Worm (Caenorhabditis elegans): ENCODE measurements around the gene lips-7.
"Not testable (repeated sequence)": the region's sequence is repeated elsewhere in the genome, so short reads cannot be mapped to it uniquely, and the experiment has no call there.

The lips-7 gene

DNA sequence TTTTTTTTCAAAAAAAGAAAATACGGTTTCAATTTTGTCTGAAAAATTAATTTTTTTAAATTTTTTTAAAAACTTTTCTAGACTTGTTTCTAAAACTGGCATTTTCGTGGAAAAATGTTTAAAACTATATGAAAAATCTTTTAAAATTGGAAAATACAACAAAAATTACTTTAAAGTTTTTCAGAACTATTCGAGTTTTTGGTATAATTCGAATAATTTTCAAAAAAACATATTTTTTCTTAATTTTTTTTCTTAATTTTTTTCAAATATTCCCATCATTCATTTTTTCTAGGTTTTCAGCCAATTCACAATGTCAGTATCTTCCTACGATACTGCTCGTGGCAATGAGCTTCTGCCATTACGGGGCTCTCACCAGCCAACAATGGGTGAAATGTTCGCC is 29.4 kb upstream of the lips-7 start, which contains the start of gene slc-36.2:
Gene slc-36.2 (plus strand): TSS at position 301 of the 400 bp plus-strand sequence.
- TF ChIP-seq flt-1 (GFP tag; IDR thresholded peaks at IDR 0.05) (no peak), tbx-37 (GFP tag; conservative IDR thresholded peaks at IDR 0.05) (no peak), tbx-11 (GFP tag; IDR thresholded peaks at IDR 0.05) (no peak), hmbx-1 (tag; optimal IDR thresholded peaks at IDR 0.05) (no peak), F13C5.2 (tag; optimal IDR thresholded peaks at IDR 0.05) (no peak), ama-1 (optimal IDR thresholded peaks at IDR 0.05) (no peak), hmg-4 (GFP tag; optimal IDR thresholded peaks at IDR 0.05) (no peak), B0310.2 (tag; optimal IDR thresholded peaks at IDR 0.05) (no peak), ets-7 (tag; optimal IDR thresholded peaks at IDR 0.05) (no peak), ceh-13 (GFP tag; optimal IDR thresholded peaks at IDR 0.05) (no peak), scrt-1 (GFP tag; IDR thresholded peaks at IDR 0.05) (no peak), aly-1 (tag; optimal IDR thresholded peaks at IDR 0.05) (no peak)

DNA sequence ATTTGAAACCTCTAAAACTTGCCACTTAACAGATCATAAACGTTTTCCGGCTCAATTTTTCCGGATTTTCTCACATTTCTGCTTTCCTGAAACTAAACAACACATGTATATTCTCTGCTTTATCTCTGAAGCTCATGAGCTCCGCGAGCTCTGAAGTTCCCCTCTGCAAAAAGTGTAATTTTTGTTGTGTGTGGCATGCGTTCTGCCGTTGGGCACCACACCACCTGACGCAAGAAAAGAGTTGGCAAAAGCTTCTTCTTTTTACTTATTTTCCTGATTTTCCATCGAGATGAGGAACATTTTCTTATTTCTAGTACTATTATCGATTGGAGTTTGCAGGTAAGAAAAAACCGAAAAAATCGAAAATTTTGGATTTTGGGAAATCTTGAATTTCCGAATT is 25.3 kb upstream of the lips-7 start, which contains the start of gene lgc-34:
Gene lgc-34 (plus strand): TSS at position 200 of the 400 bp plus-strand sequence.
- TF ChIP-seq ceh-13 (GFP tag; optimal IDR thresholded peaks at IDR 0.05) = no peak

DNA sequence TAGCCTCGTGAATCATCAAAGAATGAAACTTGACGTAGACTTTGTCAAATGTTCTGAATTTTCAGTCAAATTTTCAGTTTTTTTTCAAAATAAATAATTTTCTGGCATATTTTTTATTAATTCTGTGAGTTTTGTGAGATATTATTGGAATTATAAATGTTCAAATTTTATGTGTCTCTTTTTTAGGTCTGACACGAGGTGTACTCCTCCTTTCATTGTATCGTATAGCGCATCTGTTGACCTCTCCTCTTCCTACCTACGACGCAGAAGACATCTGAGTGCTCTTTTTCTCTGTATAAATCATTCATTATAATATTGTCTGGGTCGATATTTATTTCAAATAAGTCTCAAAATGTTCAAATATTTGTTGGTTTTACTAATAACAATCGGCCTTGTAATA is 16.4 kb upstream of the lips-7 start, which contains the start of gene T27A1.3:
Gene T27A1.3 (plus strand): TSS at position 301 of the 400 bp plus-strand sequence.
- not testable (repeated sequence) for TF ChIP-seq tbx-37 (GFP tag; conservative IDR thresholded peaks at IDR 0.05); hmg-4 (GFP tag; optimal IDR thresholded peaks at IDR 0.05); hmbx-1 (tag; optimal IDR thresholded peaks at IDR 0.05)

DNA sequence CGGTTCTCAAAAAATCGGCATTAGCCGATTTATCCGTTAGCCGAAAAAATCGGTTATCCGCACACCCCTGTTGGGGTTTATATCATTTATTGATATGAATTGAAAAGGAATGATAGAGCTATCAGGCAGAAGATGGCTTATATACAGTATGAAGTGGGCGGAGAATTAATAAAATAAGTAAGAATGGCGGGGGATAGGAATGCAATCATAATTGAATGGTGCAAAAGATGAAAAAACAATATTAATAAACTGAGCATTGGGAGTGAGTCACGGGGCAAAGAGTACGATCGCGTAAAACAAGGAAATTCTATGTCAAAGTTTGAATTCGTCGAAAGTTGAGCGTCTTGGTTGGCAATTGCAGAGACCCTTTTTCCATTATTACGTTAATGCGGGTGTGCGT is 14.9 kb upstream of the lips-7 start, which contains the start of gene T27A1.2:
Gene T27A1.2 (minus strand): TSS at position 101 of the 400 bp plus-strand sequence.
- TF ChIP-seq ceh-36 (tag; optimal IDR thresholded peaks at IDR 0.05) = no peak
- TF ChIP-seq hmg-4 (GFP tag; optimal IDR thresholded peaks at IDR 0.05) = no peak
- no peak for TF ChIP-seq hmbx-1 (tag; optimal IDR thresholded peaks at IDR 0.05)
- no peak for TF ChIP-seq hnd-1 (tag; optimal IDR thresholded peaks at IDR 0.05)
- TF ChIP-seq sea-1 (GFP tag; conservative IDR thresholded peaks at IDR 0.05) = no peak
- TF ChIP-seq tbx-37 (GFP tag; conservative IDR thresholded peaks at IDR 0.05) = no peak
- no peak for TF ChIP-seq tbx-11 (GFP tag; IDR thresholded peaks at IDR 0.05)
- TF ChIP-seq B0310.2 (tag; optimal IDR thresholded peaks at IDR 0.05) = no peak
- no peak for TF ChIP-seq scrt-1 (GFP tag; IDR thresholded peaks at IDR 0.05)
- TF ChIP-seq ets-7 (tag; optimal IDR thresholded peaks at IDR 0.05) = no peak
- no peak for TF ChIP-seq ama-1 (optimal IDR thresholded peaks at IDR 0.05)
- TF ChIP-seq aly-1 (tag; optimal IDR thresholded peaks at IDR 0.05) = no peak
- no peak for TF ChIP-seq ceh-13 (GFP tag; optimal IDR thresholded peaks at IDR 0.05)
- no peak for TF ChIP-seq pes-1 (GFP tag; IDR thresholded peaks at IDR 0.05)
- no peak for TF ChIP-seq tra-4 (tag; optimal IDR thresholded peaks at IDR 0.05)
- TF ChIP-seq flt-1 (GFP tag; IDR thresholded peaks at IDR 0.05) = no peak
- no peak for TF ChIP-seq F13C5.2 (tag; optimal IDR thresholded peaks at IDR 0.05)

DNA sequence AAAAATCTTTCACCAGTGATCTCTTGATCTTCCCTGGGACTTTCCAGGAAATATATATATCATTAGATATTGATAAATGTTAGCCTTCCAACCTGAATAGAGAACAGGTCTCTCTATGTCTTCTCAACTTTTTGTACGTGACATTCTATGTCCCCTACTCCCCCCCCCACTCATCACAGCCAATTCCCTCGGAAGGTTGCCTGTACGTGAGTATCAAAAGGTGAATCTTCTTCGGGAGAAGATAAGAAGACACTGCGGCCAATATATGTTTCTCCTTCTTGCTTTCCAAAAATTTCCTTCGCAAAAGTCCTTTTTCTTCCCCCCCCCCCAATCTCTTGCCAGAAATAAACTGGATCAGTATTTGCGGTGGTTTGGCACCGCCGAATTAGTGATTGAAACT is 9.2 kb upstream of the lips-7 start:
- no peak for TF ChIP-seq scrt-1 (GFP tag; IDR thresholded peaks at IDR 0.05)

DNA sequence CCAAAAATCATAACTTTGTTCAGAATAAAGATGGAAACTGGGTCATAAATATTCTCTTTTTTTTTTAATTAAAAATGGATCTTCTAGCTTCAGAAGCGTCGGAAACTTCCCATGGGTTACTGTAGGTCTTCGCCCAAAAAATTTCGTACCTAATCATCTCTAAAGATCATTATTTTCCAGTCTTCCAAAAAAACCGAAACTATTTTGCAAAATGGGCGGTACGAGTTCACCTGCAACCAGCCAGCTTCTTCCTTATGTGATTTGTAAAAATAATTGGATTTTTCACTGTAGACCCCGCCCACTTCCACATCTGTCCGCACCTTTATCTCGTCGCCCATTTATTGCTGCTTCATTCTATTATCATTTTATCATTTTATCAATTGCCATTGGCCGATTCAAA is 5.2 kb upstream of the lips-7 start, which contains the start of gene mlt-10:
Gene mlt-10 (plus strand): TSS at position 301 of the 400 bp plus-strand sequence.
- TF ChIP-seq sea-1 (GFP tag; conservative IDR thresholded peaks at IDR 0.05) = no peak
- TF ChIP-seq F13C5.2 (tag; optimal IDR thresholded peaks at IDR 0.05) = no peak
- no peak for TF ChIP-seq hmbx-1 (tag; optimal IDR thresholded peaks at IDR 0.05)
- TF ChIP-seq ceh-13 (GFP tag; optimal IDR thresholded peaks at IDR 0.05) = no peak
- no peak for TF ChIP-seq ama-1 (optimal IDR thresholded peaks at IDR 0.05)

DNA sequence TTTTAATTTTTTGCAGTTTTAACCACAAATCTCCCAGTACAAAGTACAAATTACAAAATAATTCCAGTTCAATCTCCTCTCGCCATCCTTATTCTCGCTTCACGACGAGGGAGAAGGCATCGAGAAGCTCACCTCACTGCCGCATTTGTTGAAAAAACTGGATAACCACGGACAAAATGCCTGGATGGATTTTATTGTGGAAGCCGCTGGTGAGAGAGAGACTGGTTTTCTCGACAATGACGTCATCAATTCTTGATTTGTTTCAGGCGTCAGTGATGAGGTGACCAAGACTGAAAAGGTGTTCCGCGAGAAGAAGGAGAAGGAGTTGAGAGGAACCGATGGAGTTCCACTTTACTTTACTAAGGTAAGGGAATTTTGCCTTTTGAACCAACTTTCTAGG is 2.2 kb upstream of the lips-7 start:
- TF ChIP-seq flt-1 (GFP tag; IDR thresholded peaks at IDR 0.05) (no peak), ama-1 (optimal IDR thresholded peaks at IDR 0.05) (no peak), tbx-37 (GFP tag; conservative IDR thresholded peaks at IDR 0.05) (no peak), scrt-1 (GFP tag; IDR thresholded peaks at IDR 0.05) (no peak), ets-7 (tag; optimal IDR thresholded peaks at IDR 0.05) (no peak), hnd-1 (tag; optimal IDR thresholded peaks at IDR 0.05) (no peak), tbx-11 (GFP tag; IDR thresholded peaks at IDR 0.05) (no peak), tra-4 (tag; optimal IDR thresholded peaks at IDR 0.05) (no peak), aly-1 (tag; optimal IDR thresholded peaks at IDR 0.05) (no peak), hmg-4 (GFP tag; optimal IDR thresholded peaks at IDR 0.05) (no peak), sea-1 (GFP tag; conservative IDR thresholded peaks at IDR 0.05) (no peak), F13C5.2 (tag; optimal IDR thresholded peaks at IDR 0.05) (no peak)

DNA sequence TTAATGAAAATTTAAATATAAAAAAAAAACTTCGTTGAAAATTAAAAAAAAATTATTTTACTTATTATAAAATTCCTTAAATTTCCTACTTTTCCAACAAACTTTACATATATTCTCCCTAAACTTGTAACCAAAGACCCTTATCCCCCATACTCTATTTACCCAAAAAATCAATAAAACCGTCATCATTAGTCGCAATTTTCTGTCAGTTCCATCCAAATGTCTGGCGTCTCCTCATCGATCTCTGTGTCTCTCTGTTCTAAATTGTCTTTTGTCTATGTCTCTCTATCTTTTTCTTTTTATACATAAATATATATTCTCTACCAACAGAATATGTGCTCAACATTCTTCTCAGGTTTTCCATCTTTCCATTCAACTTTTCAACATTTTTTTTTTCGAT is 3.7 kb downstream of the lips-7 start:
- TF ChIP-seq ceh-36 (tag; optimal IDR thresholded peaks at IDR 0.05) (no peak), hnd-1 (tag; optimal IDR thresholded peaks at IDR 0.05) (no peak)

DNA sequence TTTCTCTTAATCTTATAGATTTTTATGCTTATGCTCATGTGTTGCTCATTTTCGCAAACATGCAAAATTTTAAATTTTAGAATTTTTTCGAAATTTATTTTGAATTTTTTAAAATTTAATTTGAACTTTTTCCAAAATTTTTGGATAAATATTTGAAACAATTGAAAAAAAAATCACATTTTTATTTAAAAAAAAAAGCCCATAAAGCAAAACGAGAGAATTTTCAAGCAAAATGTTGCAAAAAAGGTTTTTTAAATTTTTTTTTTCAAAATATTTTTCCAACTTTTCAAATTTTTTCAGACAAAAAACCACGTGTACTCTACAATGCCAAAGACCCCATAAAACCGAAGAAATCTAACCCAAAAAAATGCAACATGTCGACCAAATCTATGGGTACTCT is 4.5 kb downstream of the lips-7 start, which contains the start of the genes C09E8.1 and C09E8.6:
Gene C09E8.1 (plus strand): TSS at position 301 of the 400 bp plus-strand sequence.
Gene C09E8.6 (plus strand): TSS at position 313 of the 400 bp plus-strand sequence.
- no peak for TF ChIP-seq tbx-11 (GFP tag; IDR thresholded peaks at IDR 0.05)
- TF ChIP-seq B0310.2 (tag; optimal IDR thresholded peaks at IDR 0.05) = no peak
- TF ChIP-seq hmg-4 (GFP tag; optimal IDR thresholded peaks at IDR 0.05) = no peak
- TF ChIP-seq pes-1 (GFP tag; IDR thresholded peaks at IDR 0.05) = no peak
- TF ChIP-seq ama-1 (optimal IDR thresholded peaks at IDR 0.05) = no peak
- TF ChIP-seq ceh-13 (GFP tag; optimal IDR thresholded peaks at IDR 0.05) = no peak
- no peak for TF ChIP-seq F13C5.2 (tag; optimal IDR thresholded peaks at IDR 0.05)
- no peak for TF ChIP-seq tra-4 (tag; optimal IDR thresholded peaks at IDR 0.05)
- TF ChIP-seq scrt-1 (GFP tag; IDR thresholded peaks at IDR 0.05) = no peak

Measured in whole organism, early embryonic.